Fruit fly (Drosophila melanogaster): Measurements from ENCODE around the gene CG5863.
"Not testable (repeated sequence)": the region's sequence is repeated elsewhere in the genome, so short reads cannot be mapped to it uniquely, and the experiment has no call there.

Gene CG5863

DNA sequence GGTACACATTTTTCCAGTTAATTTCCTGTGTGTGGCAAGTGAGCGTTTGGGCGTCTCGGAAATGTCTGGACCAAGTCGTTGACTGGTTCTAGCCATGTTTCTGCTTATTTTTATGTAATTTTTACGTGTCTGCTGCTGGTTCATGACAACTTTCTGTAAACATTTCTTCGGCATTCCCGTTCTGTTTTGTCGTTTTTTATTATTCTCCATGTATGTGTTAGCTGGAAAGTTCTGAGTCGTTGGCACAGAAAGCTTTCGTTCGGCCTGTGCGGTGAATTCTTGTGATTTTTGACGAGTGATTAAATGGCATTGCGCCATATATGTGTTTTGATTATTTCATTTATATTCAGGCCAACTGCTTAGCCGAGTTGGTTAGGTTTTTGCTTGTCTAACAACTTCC is 15.4 kb downstream of the CG5863 start:
- no peak for TF ChIP-seq CG8478 (optimal IDR thresholded peaks at IDR 0.05)

- no peak for TF ChIP-seq CG8478 (optimal IDR thresholded peaks at IDR 0.05)
- TF ChIP-seq CTCF (optimal IDR thresholded peaks at IDR 0.05), result no peak
Measured at dm6 chr3R:17430481-17430880, 19.6 kb downstream of the CG5863 start.

- TF ChIP-seq CG8478 (optimal IDR thresholded peaks at IDR 0.05), result no peak
- TF ChIP-seq CTCF (optimal IDR thresholded peaks at IDR 0.05), result no peak
Measured at dm6 chr3R:17433117-17433516, 22.2 kb downstream of the CG5863 start.

DNA sequence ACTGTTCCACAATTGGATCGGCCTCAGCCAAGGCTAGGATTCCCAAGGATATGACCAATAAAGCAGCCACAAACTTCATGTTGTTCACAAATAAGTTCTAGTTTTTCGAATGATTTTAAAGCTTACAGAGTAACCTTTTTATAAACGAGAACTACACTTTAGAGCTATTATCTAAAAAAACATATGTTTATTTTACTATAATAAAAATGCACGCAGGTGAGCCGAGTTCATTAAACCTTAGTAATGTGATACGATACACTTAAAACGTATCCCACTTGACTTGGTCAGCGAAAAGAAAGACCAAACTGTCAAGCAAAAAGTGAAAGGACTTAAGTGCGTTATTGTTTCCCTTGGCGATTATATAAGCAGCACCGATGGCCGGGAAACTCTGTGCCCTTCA is 23.4 kb downstream of the CG5863 start, which contains the start of gene CG44090:
CG44090 (minus strand) TSS at position 101 of the 400 bp plus-strand sequence.
- TF ChIP-seq CG8478 (optimal IDR thresholded peaks at IDR 0.05), result no peak
- no peak for TF ChIP-seq CTCF (optimal IDR thresholded peaks at IDR 0.05)

DNA sequence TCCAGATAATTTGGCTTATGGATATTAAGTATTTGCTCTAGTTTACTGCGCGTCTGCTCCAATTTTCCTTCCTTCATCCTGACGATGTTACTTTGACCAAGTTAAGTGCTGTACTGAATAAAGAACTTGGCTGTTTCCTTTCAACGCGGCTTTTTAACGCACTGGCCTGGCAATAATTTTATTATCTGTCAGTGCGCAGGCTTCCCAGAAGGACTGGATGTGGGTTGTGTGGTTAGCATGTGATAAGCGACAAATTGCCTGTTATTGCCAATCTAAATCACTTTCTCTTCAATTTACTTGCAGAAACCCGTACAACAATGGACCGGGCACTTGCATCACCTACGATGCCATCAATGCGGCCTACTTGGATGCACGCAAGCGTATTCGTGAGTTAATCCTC is 29.7 kb downstream of the CG5863 start, which contains the start of gene CG14331:
CG14331 (minus strand) TSS at position 101 of the 400 bp plus-strand sequence.
- TF ChIP-seq CTCF (optimal IDR thresholded peaks at IDR 0.05) (no peak), CG8478 (optimal IDR thresholded peaks at IDR 0.05) (no peak)

dm6 chr3R:17447615-17448014 is 36.7 kb downstream of the CG5863 start:
- no peak for TF ChIP-seq CTCF (optimal IDR thresholded peaks at IDR 0.05)
- no peak for TF ChIP-seq CG8478 (optimal IDR thresholded peaks at IDR 0.05)

- TF ChIP-seq CTCF (optimal IDR thresholded peaks at IDR 0.05), result no peak
- no peak for TF ChIP-seq CG8478 (optimal IDR thresholded peaks at IDR 0.05)
Measured at dm6 chr3R:17448758-17449157, 37.9 kb downstream of the CG5863 start, which contains the start of gene Eh. Gene Eh, minus strand, starts transcription at chr3R:17448858.

DNA sequence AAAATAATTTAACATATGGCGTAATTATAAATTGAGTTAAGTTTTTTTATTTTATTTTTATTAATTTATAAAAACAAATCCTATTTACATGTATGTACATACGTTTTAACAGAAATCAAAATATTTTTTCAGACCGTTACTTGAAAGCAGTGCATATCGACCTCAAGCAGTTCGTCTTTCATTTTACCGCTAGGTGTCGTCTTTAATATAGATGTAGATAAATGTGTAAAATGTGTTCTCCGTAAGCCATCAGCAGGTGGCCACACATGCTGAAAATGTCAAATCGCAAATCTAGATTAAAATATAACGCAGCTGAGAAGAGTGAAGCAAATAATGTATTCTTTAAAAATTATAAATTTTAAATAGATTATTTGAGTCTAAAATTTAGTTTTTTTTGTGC is 38.5 kb downstream of the CG5863 start:
- TF ChIP-seq CG8478 (optimal IDR thresholded peaks at IDR 0.05) (no peak), CTCF (optimal IDR thresholded peaks at IDR 0.05) (peak; percentile 84 to 91)

DNA sequence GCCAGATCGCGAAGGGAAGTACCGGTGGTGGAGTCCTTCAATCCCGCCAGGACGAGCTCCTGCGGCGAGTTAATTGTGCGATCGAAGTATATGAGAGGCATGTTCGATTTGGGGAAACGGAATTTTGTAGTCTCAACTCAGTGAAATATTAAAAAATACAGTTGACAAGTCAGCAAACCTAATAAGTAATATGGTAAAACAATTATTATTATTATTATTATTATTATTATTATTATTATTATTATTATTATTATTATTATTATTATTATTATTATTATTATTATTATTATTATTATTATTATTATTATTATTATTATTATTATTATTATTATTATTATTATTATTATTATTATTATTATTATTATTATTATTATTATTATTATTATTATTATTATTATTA is 45.8 kb downstream of the CG5863 start, which contains the start of gene CG14330:
CG14330 (minus strand) TSS at position 101 of the 400 bp plus-strand sequence.
- not testable (repeated sequence) for TF ChIP-seq CG8478, CTCF (optimal IDR thresholded peaks at IDR 0.05)

Data from S2 (cell line).